Fruit fly (Drosophila melanogaster) whole organism, prepupa: Measurements from ENCODE around the gene CG5674.

Source experiments
- Blimp-1 ChIP-seq: fragments of 200-800 bp; sonication (Bioruptor generic); optimal IDR thresholded peaks from 3 replicates; lab custom pipeline; 2017; ENCODE audit warnings: missing biosample characterization, missing genetic modification characterization, mild to moderate bottlenecking, moderate library complexity, missing genetic modification reagents
- CG11902 ChIP-seq: fragments of 200-800 bp; sonication (Bioruptor generic); optimal IDR thresholded peaks from 3 replicates; lab custom pipeline; 2016; ENCODE audit warnings: missing biosample characterization, missing genetic modification characterization
- CG3032 ChIP-seq: fragments of 200-800 bp; optimal IDR thresholded peaks from 2 replicates; lab custom pipeline; 2019; ENCODE audit warnings: missing biosample characterization, mild to moderate bottlenecking, missing genetic modification characterization, moderate library complexity
- CG7368 ChIP-seq: fragments of 200-800 bp; sonication (Bioruptor generic); optimal IDR thresholded peaks from 3 replicates; lab custom pipeline; 2016; ENCODE audit warnings: missing biosample characterization, missing genetic modification characterization
- CG8632 ChIP-seq: fragments of 200-800 bp; sonication (Bioruptor generic); optimal IDR thresholded peaks from 3 replicates; lab custom pipeline; 2016; ENCODE audit warnings: missing biosample characterization, missing genetic modification characterization
- lz ChIP-seq: fragments of 200-800 bp; sonication (Bioruptor generic); optimal IDR thresholded peaks from 3 replicates; lab custom pipeline; 2016; ENCODE audit warnings: missing biosample characterization, missing genetic modification characterization
- vri ChIP-seq: fragments of 200-800 bp; sonication (Bioruptor generic); optimal IDR thresholded peaks from 3 replicates; lab custom pipeline; 2016; ENCODE audit warnings: missing biosample characterization, mild to moderate bottlenecking, missing genetic modification characterization

DNA sequence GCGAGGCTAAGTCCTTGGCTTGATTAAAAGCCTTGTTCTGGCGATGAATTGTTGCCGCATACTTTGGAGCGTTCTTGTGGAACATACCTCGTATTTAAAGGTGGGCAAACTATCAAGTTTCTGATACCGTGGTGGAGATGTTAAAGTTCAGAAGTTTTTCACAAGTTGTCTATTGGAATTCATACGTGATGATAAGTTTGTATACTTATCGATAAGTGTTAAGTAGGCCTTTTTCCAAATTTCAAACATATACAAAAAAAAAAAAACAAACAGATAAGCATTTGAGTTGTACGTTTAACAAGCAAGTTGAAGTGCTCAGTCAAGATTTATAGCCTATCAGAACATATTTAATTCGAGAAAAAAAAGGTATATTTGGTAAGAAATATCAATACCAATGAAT lies 22.9 kb downstream of the CG5674 start, which contains the start of gene CG5681:
- TF ChIP-seq vri (GFP tag; lab: Kevin White, UChicago) = no peak
- no peak for TF ChIP-seq Blimp-1 (GFP tag; lab: Kevin White, UChicago)
- no peak for TF ChIP-seq CG8632 (GFP tag; lab: Kevin White, UChicago)
- no peak for TF ChIP-seq CG11902
- TF ChIP-seq CG3032 (tag; lab: Kevin White, UChicago) = no peak
- TF ChIP-seq lz (GFP tag; lab: Kevin White, UChicago) = no peak
- TF ChIP-seq CG7368 (GFP tag; lab: Kevin White, UChicago) = no peak
